Worm (Caenorhabditis elegans) whole organism, mixed stage, embryonic: ENCODE data around the gene Y61B8A.6.

Experiments
- M03D4.4 ChIP-seq: sonication (generic microtip); optimal IDR thresholded peaks from 2 replicates; lab custom pipeline; 2017; ENCODE audit warnings: mild to moderate bottlenecking, missing genetic modification characterization, missing compliant biosample characterization
- bed-3 ChIP-seq: fragments of 200-800 bp; sonication (Bioruptor generic); optimal IDR thresholded peaks from 3 replicates; lab custom pipeline; 2018; ENCODE audit warnings: mild to moderate bottlenecking, missing genetic modification characterization, moderate library complexity, missing compliant biosample characterization
- blmp-1 ChIP-seq: fragments of 150-350 bp; optimal IDR thresholded peaks from 2 replicates; lab custom pipeline; 2014; ENCODE audit warnings: missing biosample characterization, missing genetic modification characterization
- ceh-39 ChIP-seq: fragments of 150-350 bp; optimal IDR thresholded peaks from 2 replicates; lab custom pipeline; 2014; ENCODE audit warnings: missing biosample characterization, missing genetic modification characterization
- ceh-43 ChIP-seq: fragments of 200-800 bp; sonication (Bioruptor generic); optimal IDR thresholded peaks from 2 replicates; lab custom pipeline; 2018; ENCODE audit warnings: mild to moderate bottlenecking, missing genetic modification characterization, moderate library complexity, missing compliant biosample characterization
- ces-1 ChIP-seq: fragments of 150-350 bp; optimal IDR thresholded peaks from 2 replicates; lab custom pipeline; 2014; ENCODE audit warnings: missing biosample characterization, missing genetic modification reagents, missing genetic modification characterization
- cnd-1 ChIP-seq: fragments of 200-800 bp; sonication (Bioruptor generic); optimal IDR thresholded peaks from 2 replicates; lab custom pipeline; 2018; ENCODE audit warnings: mild to moderate bottlenecking, missing genetic modification characterization, missing compliant biosample characterization
- drap-1 ChIP-seq: fragments of 200-800 bp; sonication (Bioruptor generic); optimal IDR thresholded peaks from 3 replicates; lab custom pipeline; 2018; ENCODE audit warnings: mild to moderate bottlenecking, missing genetic modification characterization, missing compliant biosample characterization
- elt-3 ChIP-seq: fragments of 150-350 bp; optimal IDR thresholded peaks from 2 replicates; lab custom pipeline; 2014; ENCODE audit warnings: missing biosample characterization, missing genetic modification characterization
- flh-1 ChIP-seq: fragments of 200-800 bp; sonication (Bioruptor generic); optimal IDR thresholded peaks from 2 replicates; lab custom pipeline; 2018; ENCODE audit warnings: mild to moderate bottlenecking, missing genetic modification characterization, moderate library complexity, missing compliant biosample characterization
- ham-2 ChIP-seq: fragments of 200-800 bp; sonication (Bioruptor generic); optimal IDR thresholded peaks from 2 replicates; lab custom pipeline; 2018; ENCODE audit warnings: mild to moderate bottlenecking, missing genetic modification characterization, missing compliant biosample characterization
- hlh-1 ChIP-seq: fragments of 150-350 bp; optimal IDR thresholded peaks from 2 replicates; lab custom pipeline; 2014; ENCODE audit warnings: missing biosample characterization, missing genetic modification reagents, missing genetic modification characterization
- lin-13 ChIP-seq: fragments of 150-350 bp; optimal IDR thresholded peaks from 2 replicates; lab custom pipeline; 2014; ENCODE audit warnings: missing biosample characterization, missing genetic modification characterization
- lin-32 ChIP-seq: fragments of 200-800 bp; sonication (Bioruptor generic); optimal IDR thresholded peaks from 2 replicates; lab custom pipeline; 2018; ENCODE audit warnings: mild to moderate bottlenecking, missing genetic modification characterization, missing compliant biosample characterization
- lsy-2 ChIP-seq: fragments of 150-350 bp; optimal IDR thresholded peaks from 2 replicates; lab custom pipeline; 2014; ENCODE audit warnings: missing biosample characterization, missing genetic modification characterization
- mep-1 ChIP-seq: fragments of 150-350 bp; optimal IDR thresholded peaks from 2 replicates; lab custom pipeline; 2017; ENCODE audit warnings: missing biosample characterization, missing genetic modification reagents, missing genetic modification characterization, inconsistent platforms
- nhr-12 ChIP-seq: fragments of 150-350 bp; optimal IDR thresholded peaks from 2 replicates; lab custom pipeline; 2014; ENCODE audit warnings: missing biosample characterization, missing genetic modification characterization
- nhr-2 ChIP-seq: fragments of 150-350 bp; optimal IDR thresholded peaks from 2 replicates; lab custom pipeline; 2014; ENCODE audit warnings: missing biosample characterization, missing genetic modification characterization
- nhr-237 ChIP-seq: fragments of 150-350 bp; optimal IDR thresholded peaks from 2 replicates; lab custom pipeline; 2014; ENCODE audit warnings: missing biosample characterization, missing genetic modification characterization
- nhr-28 ChIP-seq: fragments of 150-350 bp; optimal IDR thresholded peaks from 2 replicates; lab custom pipeline; 2014; ENCODE audit warnings: missing biosample characterization, missing genetic modification characterization
- nhr-76 ChIP-seq: sonication (generic microtip); optimal IDR thresholded peaks from 2 replicates; lab custom pipeline; 2017; ENCODE audit warnings: missing biosample characterization, missing genetic modification characterization
- pha-4 ChIP-seq: fragments of 150-350 bp; optimal IDR thresholded peaks from 2 replicates; lab custom pipeline; 2018; ENCODE audit warnings: missing biosample characterization, missing genetic modification reagents, missing genetic modification characterization
- sem-2 ChIP-seq: fragments of 200-800 bp; sonication (Bioruptor generic); optimal IDR thresholded peaks from 2 replicates; lab custom pipeline; 2018; ENCODE audit warnings: mild to moderate bottlenecking, missing genetic modification characterization, missing compliant biosample characterization
- snpc-4 ChIP-seq: fragments of 150-350 bp; optimal IDR thresholded peaks from 2 replicates; lab custom pipeline; 2014; ENCODE audit warnings: missing biosample characterization, missing genetic modification characterization
- tbx-8 ChIP-seq: fragments of 200-800 bp; sonication (Bioruptor generic); optimal IDR thresholded peaks from 2 replicates; lab custom pipeline; 2018; ENCODE audit warnings: mild to moderate bottlenecking, missing genetic modification characterization, moderate library complexity, missing compliant biosample characterization
- unc-120 ChIP-seq: sonication (generic microtip); optimal IDR thresholded peaks from 2 replicates; lab custom pipeline; 2017; ENCODE audit warnings: missing genetic modification characterization, missing compliant biosample characterization; ENCODE audit not compliant: poor library complexity, severe bottlenecking
- unc-39 ChIP-seq: fragments of 150-350 bp; optimal IDR thresholded peaks from 2 replicates; lab custom pipeline; 2014; ENCODE audit warnings: missing biosample characterization, missing genetic modification characterization
- zip-8 ChIP-seq: fragments of 150-350 bp; optimal IDR thresholded peaks from 2 replicates; lab custom pipeline; 2014; ENCODE audit warnings: missing biosample characterization, missing genetic modification characterization
- ztf-11 ChIP-seq: fragments of 150-350 bp; optimal IDR thresholded peaks from 2 replicates; lab custom pipeline; 2014; ENCODE audit warnings: missing biosample characterization, missing genetic modification characterization

Y61B8A.6 gene

ce11 chrV:17251364-17251961 is at the start of gene Y61B8A.6:
Y61B8A.6 (plus strand) TSS chrV:17251911.
- TF ChIP-seq nhr-2 (tag; lab: Kevin White, UChicago) = no peak
- TF ChIP-seq, all 35 proteins: peak for 0

DNA sequence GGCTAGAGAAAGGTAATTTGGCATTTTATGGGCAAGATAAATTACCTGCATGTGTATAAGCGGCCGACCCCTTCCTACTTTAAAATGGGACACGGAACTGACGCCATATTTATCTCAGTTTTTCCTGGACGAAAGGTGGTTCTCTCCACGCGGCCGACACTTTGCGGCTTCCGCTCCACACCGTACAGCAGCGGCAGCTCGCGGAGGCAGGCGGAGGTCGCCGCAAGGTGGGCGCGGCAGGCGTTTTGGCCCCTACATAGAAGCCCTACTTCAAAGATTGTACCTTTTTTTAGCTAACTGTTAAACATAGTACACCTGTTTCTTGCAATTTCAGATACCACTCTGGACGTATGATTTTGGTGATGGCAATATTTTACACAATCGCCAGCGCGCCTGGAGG is 45.2 kb upstream of the Y61B8A.6 start:
- TF ChIP-seq snpc-4 (tag; lab: Kevin White, UChicago) (no peak), bed-3 (GFP tag; lab: Kevin White, UChicago) (no peak), pha-4 (tag; lab: Kevin White, UChicago) (no peak), zip-8 (tag; lab: Kevin White, UChicago) (no peak), nhr-2 (tag; lab: Kevin White, UChicago) (no peak), nhr-237 (tag; lab: Kevin White, UChicago) (no peak), tbx-8 (GFP tag; lab: Kevin White, UChicago) (no peak), ces-1 (GFP tag; lab: Kevin White, UChicago) (no peak), drap-1 (GFP tag; lab: Kevin White, UChicago) (no peak), ztf-11 (tag; lab: Kevin White, UChicago) (no peak), nhr-12 (tag; lab: Kevin White, UChicago) (no peak), sem-2 (GFP tag; lab: Kevin White, UChicago) (no peak)
- TF ChIP-seq, all 35 proteins: peak for 0

- TF ChIP-seq nhr-237 (tag; lab: Kevin White, UChicago) (no peak), tbx-8 (GFP tag; lab: Kevin White, UChicago) (no peak), nhr-76 (tag; lab: Kevin White, UChicago) (no peak), sem-2 (GFP tag; lab: Kevin White, UChicago) (no peak), nhr-28 (tag; lab: Kevin White, UChicago) (no peak), zip-8 (tag; lab: Kevin White, UChicago) (no peak), M03D4.4 (tag; lab: Kevin White, UChicago) (no peak), ceh-39 (no peak), lin-13 (tag; lab: Kevin White, UChicago) (no peak), lin-32 (GFP tag; lab: Kevin White, UChicago) (no peak), cnd-1 (no peak)
These were observed 43.7 kb upstream of the Y61B8A.6 start, which contains the start of gene Y68A4A.13 for ce11 chrV:17208045-17208444. Y68A4A.13 (minus strand) TSS chrV:17208145.

ce11 chrV:17211989-17212731 is 39.6 kb upstream of the Y61B8A.6 start, which contains the start of gene srh-236:
srh-236 (minus strand) TSS chrV:17212039.
- TF ChIP-seq cnd-1 (no peak), pha-4 (tag; lab: Kevin White, UChicago) (no peak)
- TF ChIP-seq, all 35 proteins: peak for 0

ce11 chrV:17212743-17213142 is 39.0 kb upstream of the Y61B8A.6 start, which contains the start of gene srh-113:
srh-113 (plus strand) TSS chrV:17213043.
- TF ChIP-seq M03D4.4 (tag; lab: Kevin White, UChicago) (no peak), hlh-1 (no peak), sem-2 (GFP tag; lab: Kevin White, UChicago) (no peak), tbx-8 (GFP tag; lab: Kevin White, UChicago) (no peak), unc-39 (tag; lab: Kevin White, UChicago) (no peak), blmp-1 (tag; lab: Kevin White, UChicago) (no peak), lsy-2 (tag; lab: Kevin White, UChicago) (no peak), pha-4 (tag; lab: Kevin White, UChicago) (no peak), elt-3 (tag; lab: Kevin White, UChicago) (no peak), snpc-4 (tag; lab: Kevin White, UChicago) (no peak), mep-1 (no peak)

DNA sequence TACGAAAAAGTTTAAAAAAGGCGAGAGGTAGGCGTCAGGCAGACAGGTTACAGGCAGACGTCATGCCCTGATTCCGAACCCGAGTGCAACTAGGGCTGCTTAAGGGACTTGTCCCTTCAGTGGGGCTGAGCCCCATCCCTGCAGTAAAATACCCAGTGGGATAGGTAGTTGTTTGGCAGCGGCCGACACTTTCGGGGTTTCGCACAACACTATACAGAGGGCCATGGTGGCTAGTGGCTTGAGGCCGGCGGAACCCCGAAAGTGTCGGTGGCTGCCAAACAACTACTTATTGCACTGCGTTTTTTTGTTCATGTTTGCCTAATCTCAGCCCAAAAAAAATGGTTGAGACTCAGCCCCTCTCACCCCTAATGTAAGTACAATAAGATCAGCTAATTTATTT is 36.1 kb upstream of the Y61B8A.6 start:
- TF ChIP-seq hlh-1 = no peak

DNA sequence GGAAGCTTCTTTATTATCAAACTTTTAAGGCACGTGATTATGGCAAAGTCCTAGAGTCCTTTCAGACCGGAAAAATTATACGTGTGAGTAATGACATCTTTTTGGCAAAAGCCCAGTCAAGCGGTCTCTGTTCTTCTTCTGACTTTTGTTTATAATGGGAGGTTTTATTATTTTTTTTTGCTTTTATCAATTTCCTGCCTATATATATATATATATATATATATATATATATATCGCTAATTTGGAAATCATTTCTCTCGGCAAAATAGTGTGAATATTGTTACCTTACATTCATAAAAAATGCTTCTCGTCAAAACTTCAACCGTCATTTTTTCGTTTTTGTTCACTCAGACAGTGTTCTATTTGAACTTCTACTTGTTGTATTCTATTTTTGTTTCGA is 34.0 kb upstream of the Y61B8A.6 start, which contains the start of gene srbc-62:
Gene srbc-62 (plus strand): TSS at position 301 of the 400 bp plus-strand sequence.
- TF ChIP-seq nhr-12 (tag; lab: Kevin White, UChicago) = no peak
- no peak for TF ChIP-seq flh-1 (GFP tag; lab: Kevin White, UChicago)
- TF ChIP-seq blmp-1 (tag; lab: Kevin White, UChicago) = no peak
- TF ChIP-seq ham-2 (GFP tag; lab: Kevin White, UChicago) = no peak
- TF ChIP-seq tbx-8 (GFP tag; lab: Kevin White, UChicago) = no peak
- no peak for TF ChIP-seq lin-13 (tag; lab: Kevin White, UChicago)
- TF ChIP-seq nhr-28 (tag; lab: Kevin White, UChicago) = no peak
- no peak for TF ChIP-seq unc-120 (tag; lab: Kevin White, UChicago)
- TF ChIP-seq bed-3 (GFP tag; lab: Kevin White, UChicago) = no peak
- no peak for TF ChIP-seq pha-4 (tag; lab: Kevin White, UChicago)
- TF ChIP-seq mep-1 = no peak
- no peak for TF ChIP-seq ceh-39
- no peak for TF ChIP-seq ceh-43 (GFP tag; lab: Kevin White, UChicago)
